Worm (Caenorhabditis elegans) whole organism, L2 larva: ENCODE data around the gene twk-4.

Source experiments
- aly-2 ChIP-seq: fragments of 150-350 bp; optimal IDR thresholded peaks from 2 replicates; lab custom pipeline; 2014; ENCODE audit warnings: missing biosample characterization, missing genetic modification characterization
- blmp-1 ChIP-seq: sonication (generic microtip); optimal IDR thresholded peaks from 2 replicates; lab custom pipeline; 2017; ENCODE audit warnings: missing genetic modification characterization, mild to moderate bottlenecking, missing compliant biosample characterization, antibody characterized with exemption, moderate library complexity; ENCODE audit not compliant: insufficient read depth
- elt-3 ChIP-seq: sonication (generic microtip); optimal IDR thresholded peaks from 2 replicates; lab custom pipeline; 2017; ENCODE audit warnings: missing biosample characterization, missing genetic modification characterization
- lin-11 ChIP-seq: fragments of 150-350 bp; sonication (generic microtip); optimal IDR thresholded peaks from 2 replicates; lab custom pipeline; 2014; ENCODE audit warnings: missing biosample characterization, missing genetic modification characterization, inconsistent platforms, mixed read lengths
- lin-39 ChIP-seq: fragments of 150-350 bp; optimal IDR thresholded peaks from 2 replicates; lab custom pipeline; 2014; ENCODE audit warnings: missing biosample characterization, missing genetic modification reagents, missing genetic modification characterization
- nhr-11 ChIP-seq: fragments of 150-350 bp; optimal IDR thresholded peaks from 2 replicates; lab custom pipeline; 2014; ENCODE audit warnings: missing biosample characterization, missing genetic modification characterization
- nhr-25 ChIP-seq: fragments of 150-350 bp; sonication (generic microtip); optimal IDR thresholded peaks from 3 replicates; lab custom pipeline; 2014; ENCODE audit warnings: missing biosample characterization, missing genetic modification characterization
- zag-1 ChIP-seq: fragments of 150-350 bp; optimal IDR thresholded peaks from 2 replicates; lab custom pipeline; 2014; ENCODE audit warnings: missing biosample characterization, missing genetic modification characterization

- no peak for TF ChIP-seq lin-11
- TF ChIP-seq lin-39 (tag; lab: Kevin White, UChicago): no peak
- TF ChIP-seq aly-2 (tag; lab: Kevin White, UChicago): no peak
- no peak for TF ChIP-seq nhr-11 (tag; lab: Kevin White, UChicago)
- TF ChIP-seq nhr-25 (tag; lab: Kevin White, UChicago): no peak
- TF ChIP-seq zag-1 (tag; lab: Kevin White, UChicago): no peak
- no peak for TF ChIP-seq elt-3 (tag; lab: Kevin White, UChicago)
- TF ChIP-seq blmp-1 (tag; lab: Kevin White, UChicago): no peak
Measured at ce11 chrII:9169450-9169960, 24.6 kb downstream of the twk-4 start, which contains the start of gene dpl-1.
